Worm (Caenorhabditis elegans) whole organism, L1 larva: ENCODE measurements around the gene srj-25.

Experiments
- C04F5.9 ChIP-seq: sonication (generic microtip); optimal IDR thresholded peaks from 2 replicates; lab custom pipeline; 2016; ENCODE audit warnings: missing genetic modification characterization, missing compliant biosample characterization
- lin-13 ChIP-seq: fragments of 150-350 bp; optimal IDR thresholded peaks from 2 replicates; lab custom pipeline; 2014; ENCODE audit warnings: missing biosample characterization, missing genetic modification reagents, missing genetic modification characterization
- lin-35 ChIP-seq, 2 experiments: fragments of 150-350 bp; optimal IDR thresholded peaks; 2 replicates each; lab custom pipeline; 2014; ENCODE audit warnings: missing biosample characterization in 2 of 2, missing genetic modification characterization in 2 of 2, missing genetic modification reagents in 2 of 2
- nhr-11 ChIP-seq: fragments of 150-350 bp; optimal IDR thresholded peaks from 2 replicates; lab custom pipeline; 2014; ENCODE audit warnings: missing biosample characterization, missing genetic modification characterization
- nhr-90 ChIP-seq: sonication (generic microtip); optimal IDR thresholded peaks from 2 replicates; lab custom pipeline; 2016; ENCODE audit warnings: mild to moderate bottlenecking, missing genetic modification characterization, missing compliant biosample characterization; ENCODE audit not compliant: poor library complexity
- pqm-1 ChIP-seq: sonication (generic microtip); optimal IDR thresholded peaks from 3 replicates; lab custom pipeline; 2017; ENCODE audit warnings: missing biosample characterization, missing genetic modification characterization
- skn-1 ChIP-seq: fragments of 150-350 bp; optimal IDR thresholded peaks from 2 replicates; lab custom pipeline; 2014; ENCODE audit warnings: missing biosample characterization, missing genetic modification characterization
- snpc-4 ChIP-seq: fragments of 150-350 bp; optimal IDR thresholded peaks from 2 replicates; lab custom pipeline; 2014; ENCODE audit warnings: missing biosample characterization, missing genetic modification characterization
- unc-62 ChIP-seq: fragments of 150-350 bp; optimal IDR thresholded peaks from 2 replicates; lab custom pipeline; 2014; ENCODE audit warnings: missing biosample characterization, missing genetic modification reagents, missing genetic modification characterization
- zip-4 ChIP-seq: fragments of 200-800 bp; sonication (Bioruptor generic); optimal IDR thresholded peaks from 2 replicates; lab custom pipeline; 2018; ENCODE audit warnings: mild to moderate bottlenecking, missing genetic modification characterization, moderate library complexity, missing compliant biosample characterization

DNA sequence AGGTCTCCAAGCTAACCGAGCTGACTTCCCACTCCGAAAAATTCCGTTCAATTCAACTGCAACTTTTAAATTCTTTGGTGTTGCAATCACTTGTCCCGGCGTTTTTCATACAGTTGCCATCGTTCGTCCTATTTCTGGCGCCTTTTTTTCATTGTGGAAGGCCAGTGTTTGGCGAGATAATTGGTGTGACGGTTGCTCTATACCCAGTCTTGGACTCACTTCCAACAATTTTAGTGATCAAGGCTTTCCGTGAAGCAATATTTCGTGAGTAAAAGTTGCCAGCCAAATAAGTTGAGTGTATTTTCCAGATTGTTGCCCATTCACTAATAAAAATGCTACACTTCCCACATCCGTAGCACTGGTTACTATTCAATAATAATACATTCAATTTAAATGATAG, 36.1 kb upstream of the srj-25 start:
- TF ChIP-seq unc-62 (GFP tag; lab: Kevin White, UChicago) (no peak), lin-35 (GFP tag; optimal IDR thresholded peaks at IDR 0.05; lab: Kevin White, UChicago) (no peak), nhr-90 (no peak), pqm-1 (tag; lab: Kevin White, UChicago) (no peak), lin-13 (GFP tag; lab: Kevin White, UChicago) (no peak), snpc-4 (no peak), zip-4 (GFP tag; lab: Kevin White, UChicago) (no peak), skn-1 (tag; lab: Kevin White, UChicago) (no peak), C04F5.9 (tag; lab: Kevin White, UChicago) (no peak), nhr-11 (no peak)
